Fruit fly (Drosophila melanogaster) whole organism, embryonic: ENCODE data around the gene CG5697.

ENCODE experiments used
- ATbp ChIP-seq: fragments of 200-800 bp; sonication (Bioruptor generic); optimal IDR thresholded peaks from 2 replicates; lab custom pipeline; 2017; ENCODE audit warnings: missing biosample characterization, mild to moderate bottlenecking, missing genetic modification characterization, missing genetic modification reagents
- Adf1 ChIP-seq: fragments of 200-800 bp; sonication (Bioruptor generic); IDR thresholded peaks from 2 replicates; pipeline ENCODE4 v1.3.6; 2022; ENCODE audit warnings: missing biosample characterization, missing genetic modification characterization
- CG10543 ChIP-seq: fragments of 200-800 bp; sonication (Bioruptor generic); optimal IDR thresholded peaks from 3 replicates; lab custom pipeline; 2017; ENCODE audit warnings: missing biosample characterization, mild to moderate bottlenecking, missing genetic modification characterization, moderate library complexity
- CG11456 ChIP-seq: fragments of 200-800 bp; sonication (Bioruptor generic); IDR thresholded peaks from 3 replicates; pipeline ENCODE4 v1.3.6; 2022; ENCODE audit warnings: missing biosample characterization, missing genetic modification characterization
- CG12744 ChIP-seq: fragments of 200-800 bp; sonication (Bioruptor generic); optimal IDR thresholded peaks from 2 replicates; lab custom pipeline; 2016; ENCODE audit warnings: missing biosample characterization, missing genetic modification characterization
- CG12769 ChIP-seq: fragments of 200-800 bp; sonication (Bioruptor generic); optimal IDR thresholded peaks from 2 replicates; lab custom pipeline; 2019; ENCODE audit warnings: missing biosample characterization, mild to moderate bottlenecking, missing genetic modification characterization, moderate library complexity
- CG13296 ChIP-seq: fragments of 200-800 bp; sonication (Bioruptor generic); optimal IDR thresholded peaks from 3 replicates; lab custom pipeline; 2018; ENCODE audit warnings: missing biosample characterization, mild to moderate bottlenecking, missing genetic modification characterization
- CG14710 ChIP-seq: fragments of 200-800 bp; sonication (Bioruptor generic); optimal IDR thresholded peaks from 3 replicates; lab custom pipeline; 2019; ENCODE audit warnings: missing biosample characterization, mild to moderate bottlenecking, missing genetic modification characterization, moderate library complexity
- CG15073 ChIP-seq: fragments of 200-800 bp; sonication (Bioruptor generic); optimal IDR thresholded peaks from 2 replicates; lab custom pipeline; 2016; ENCODE audit warnings: missing biosample characterization, missing genetic modification characterization
- CG15514 ChIP-seq: fragments of 200-800 bp; sonication (Bioruptor generic); optimal IDR thresholded peaks from 3 replicates; lab custom pipeline; 2017; ENCODE audit warnings: missing biosample characterization, missing genetic modification characterization, mild to moderate bottlenecking, moderate library complexity, missing genetic modification reagents
- CG17359 ChIP-seq: fragments of 200-800 bp; sonication (Bioruptor generic); optimal IDR thresholded peaks from 3 replicates; lab custom pipeline; 2018; ENCODE audit warnings: missing biosample characterization, mild to moderate bottlenecking, missing genetic modification characterization, moderate library complexity
- CG1792 ChIP-seq: fragments of 200-800 bp; sonication (Bioruptor generic); optimal IDR thresholded peaks from 2 replicates; lab custom pipeline; 2016; ENCODE audit warnings: missing biosample characterization, missing genetic modification characterization
- CG2678 ChIP-seq: fragments of 200-800 bp; sonication (Bioruptor generic); optimal IDR thresholded peaks from 3 replicates; lab custom pipeline; 2019; ENCODE audit warnings: missing biosample characterization, mild to moderate bottlenecking, missing genetic modification characterization, moderate library complexity
- CG32772 ChIP-seq: fragments of 200-800 bp; sonication (Bioruptor generic); IDR thresholded peaks from 2 replicates; pipeline ENCODE4 v1.3.6; 2022; ENCODE audit warnings: missing biosample characterization, missing genetic modification characterization
- CG3407 ChIP-seq: fragments of 200-800 bp; sonication (Bioruptor generic); optimal IDR thresholded peaks from 2 replicates; lab custom pipeline; 2018; ENCODE audit warnings: missing biosample characterization, mild to moderate bottlenecking, missing genetic modification characterization
- CG4854 ChIP-seq: fragments of 200-800 bp; sonication (Bioruptor generic); optimal IDR thresholded peaks from 2 replicates; lab custom pipeline; 2016; ENCODE audit warnings: missing biosample characterization, missing genetic modification characterization, inconsistent platforms
- CG7556 ChIP-seq: fragments of 200-800 bp; sonication (Bioruptor generic); optimal IDR thresholded peaks from 2 replicates; lab custom pipeline; 2017; ENCODE audit warnings: missing biosample characterization, mild to moderate bottlenecking, missing genetic modification characterization
- CG8281 ChIP-seq: fragments of 200-800 bp; sonication (Bioruptor generic); optimal IDR thresholded peaks from 2 replicates; lab custom pipeline; 2018; ENCODE audit warnings: missing biosample characterization, mild to moderate bottlenecking, missing genetic modification characterization, moderate library complexity
- CG8290 ChIP-seq, 3 experiments: fragments of 200-800 bp; sonication (Bioruptor generic); optimal IDR thresholded peaks; 2 replicates each; lab custom pipeline; 2016 to 2019; ENCODE audit warnings: missing biosample characterization in 3 of 3, missing genetic modification characterization in 3 of 3, mild to moderate bottlenecking in 2 of 3, moderate library complexity in 1 of 3
- CG9437 ChIP-seq: fragments of 200-800 bp; sonication (Bioruptor generic); optimal IDR thresholded peaks from 2 replicates; lab custom pipeline; 2018; ENCODE audit warnings: missing biosample characterization, mild to moderate bottlenecking, missing genetic modification characterization
- Dbx ChIP-seq: fragments of 200-800 bp; sonication (Bioruptor generic); IDR thresholded peaks from 3 replicates; pipeline ENCODE4 v1.3.6; 2022; ENCODE audit warnings: missing biosample characterization, missing genetic modification characterization
- Dek ChIP-seq: fragments of 200-800 bp; sonication (Bioruptor generic); optimal IDR thresholded peaks from 3 replicates; lab custom pipeline; 2019; ENCODE audit warnings: missing biosample characterization, mild to moderate bottlenecking, missing genetic modification characterization, moderate library complexity
- Dfd ChIP-seq, 2 experiments: fragments of >200 bp; optimal IDR thresholded peaks; 2 replicates each; lab custom pipeline; 2017; ENCODE audit warnings: missing biosample characterization in 2 of 2, missing genetic modification characterization in 2 of 2
- ERR ChIP-seq: fragments of 200-800 bp; sonication (Bioruptor generic); optimal IDR thresholded peaks from 2 replicates; lab custom pipeline; 2016; ENCODE audit warnings: missing biosample characterization, missing genetic modification characterization
- Ets97D ChIP-seq: fragments of 200-800 bp; sonication (Bioruptor generic); optimal IDR thresholded peaks from 3 replicates; lab custom pipeline; 2016; ENCODE audit warnings: missing biosample characterization, missing genetic modification characterization
- HHEX ChIP-seq: fragments of 200-800 bp; sonication (Bioruptor generic); optimal IDR thresholded peaks from 3 replicates; lab custom pipeline; 2017; ENCODE audit warnings: missing biosample characterization, mild to moderate bottlenecking, missing genetic modification characterization, missing genetic modification reagents
- HLH4C ChIP-seq: fragments of 200-800 bp; sonication (Bioruptor generic); IDR thresholded peaks from 3 replicates; pipeline ENCODE4 v1.3.6; 2022; ENCODE audit warnings: missing biosample characterization, missing genetic modification characterization; ENCODE audit not compliant: partially characterized antibody
- Hmr ChIP-seq: fragments of 200-800 bp; sonication (Bioruptor generic); optimal IDR thresholded peaks from 3 replicates; lab custom pipeline; 2017; ENCODE audit warnings: mild to moderate bottlenecking, missing biosample characterization, missing genetic modification reagents, missing genetic modification characterization
- Hmx ChIP-seq: fragments of 200-800 bp; sonication (Bioruptor generic); optimal IDR thresholded peaks from 2 replicates; lab custom pipeline; 2016; ENCODE audit warnings: missing biosample characterization, missing genetic modification characterization
- Lim3 ChIP-seq: fragments of 200-800 bp; sonication (Bioruptor generic); IDR thresholded peaks from 2 replicates; pipeline ENCODE4 v1.3.6; 2022; ENCODE audit warnings: missing biosample characterization, missing genetic modification characterization
- Med ChIP-seq: fragments of 200-800 bp; sonication (Bioruptor generic); peaks from one replicate; lab custom pipeline; 2016; ENCODE audit warnings: missing biosample characterization, missing genetic modification characterization, mild to moderate bottlenecking, inconsistent platforms, moderate library complexity
- NFAT ChIP-seq: fragments of 200-800 bp; sonication (Bioruptor generic); IDR thresholded peaks from 2 replicates; pipeline ENCODE4 v1.3.6; 2022; ENCODE audit warnings: missing biosample characterization, missing genetic modification characterization
- Taf1 ChIP-seq: fragments of 200-800 bp; sonication (Bioruptor generic); IDR thresholded peaks from 2 replicates; pipeline ENCODE4 v1.3.6; 2022; ENCODE audit warnings: missing biosample characterization, missing genetic modification characterization
- ap ChIP-seq: fragments of 200-800 bp; sonication (Bioruptor generic); IDR thresholded peaks from 2 replicates; pipeline ENCODE4 v1.3.6; 2022; ENCODE audit warnings: missing biosample characterization, missing genetic modification characterization
- ci ChIP-seq: fragments of 200-800 bp; sonication (Bioruptor generic); IDR thresholded peaks from 3 replicates; pipeline ENCODE4 v1.3.6; 2022; ENCODE audit warnings: missing biosample characterization, missing genetic modification characterization
- cwo ChIP-seq: fragments of 200-800 bp; sonication (Bioruptor generic); optimal IDR thresholded peaks from 3 replicates; lab custom pipeline; 2017; ENCODE audit warnings: missing biosample characterization, missing genetic modification characterization, mild to moderate bottlenecking, moderate library complexity, missing genetic modification reagents
- da ChIP-seq: fragments of 200-800 bp; sonication (Bioruptor generic); optimal IDR thresholded peaks from 2 replicates; lab custom pipeline; 2016; ENCODE audit warnings: missing biosample characterization, missing genetic modification characterization
- esg ChIP-seq: fragments of 200-800 bp; sonication (Bioruptor generic); conservative IDR thresholded peaks from 2 replicates; pipeline ENCODE4 v1.3.6; 2022; ENCODE audit warnings: missing biosample characterization, missing genetic modification characterization
- fd102C ChIP-seq: fragments of 200-800 bp; sonication (Bioruptor generic); optimal IDR thresholded peaks from 2 replicates; lab custom pipeline; 2018; ENCODE audit warnings: missing biosample characterization, mild to moderate bottlenecking, missing genetic modification characterization, moderate library complexity
- gcm ChIP-seq: fragments of 200-800 bp; sonication (Bioruptor generic); optimal IDR thresholded peaks from 2 replicates; lab custom pipeline; 2019; ENCODE audit warnings: missing biosample characterization, mild to moderate bottlenecking, missing genetic modification characterization, moderate library complexity
- gcm2 ChIP-seq: fragments of 200-800 bp; sonication (Bioruptor generic); optimal IDR thresholded peaks from 2 replicates; lab custom pipeline; 2016; ENCODE audit warnings: missing biosample characterization, missing genetic modification characterization
- kah ChIP-seq: fragments of 200-800 bp; sonication (Bioruptor generic); optimal IDR thresholded peaks from 2 replicates; lab custom pipeline; 2018; ENCODE audit warnings: missing biosample characterization, mild to moderate bottlenecking, missing genetic modification characterization
- ken ChIP-seq: fragments of 200-800 bp; sonication (Bioruptor generic); IDR thresholded peaks from 3 replicates; pipeline ENCODE4 v1.3.6; 2022; ENCODE audit warnings: missing biosample characterization, missing genetic modification characterization
- nerfin-1 ChIP-seq: fragments of 200-800 bp; sonication (Bioruptor generic); optimal IDR thresholded peaks from 3 replicates; lab custom pipeline; 2019; ENCODE audit warnings: missing biosample characterization, mild to moderate bottlenecking, missing genetic modification characterization, moderate library complexity
- nerfin-2 ChIP-seq: fragments of 200-800 bp; sonication (Bioruptor generic); IDR thresholded peaks from 2 replicates; pipeline ENCODE4 v1.3.6; 2022; ENCODE audit warnings: missing biosample characterization, missing genetic modification characterization; ENCODE audit not compliant: partially characterized antibody
- peb ChIP-seq: fragments of 200-800 bp; sonication (Bioruptor generic); IDR thresholded peaks from 2 replicates; pipeline ENCODE4 v1.3.6; 2022; ENCODE audit warnings: missing biosample characterization, missing genetic modification characterization
- seq ChIP-seq: fragments of 200-800 bp; sonication (Bioruptor generic); IDR thresholded peaks from 2 replicates; pipeline ENCODE4 v1.3.6; 2022; ENCODE audit warnings: missing biosample characterization, missing genetic modification characterization
- sqz ChIP-seq: fragments of 200-800 bp; sonication (Bioruptor generic); optimal IDR thresholded peaks from 3 replicates; lab custom pipeline; 2018; ENCODE audit warnings: missing biosample characterization, mild to moderate bottlenecking, missing genetic modification characterization
- tna ChIP-seq: fragments of 200-800 bp; sonication (Bioruptor generic); IDR thresholded peaks from 2 replicates; pipeline ENCODE4 v1.3.6; 2022; ENCODE audit warnings: missing biosample characterization, missing genetic modification characterization; ENCODE audit not compliant: partially characterized antibody
- z ChIP-seq: fragments of 200-800 bp; sonication (Bioruptor generic); IDR thresholded peaks from 3 replicates; pipeline ENCODE4 v1.3.6; 2022; ENCODE audit warnings: missing biosample characterization, missing genetic modification characterization

Gene CG5697

dm6 chr3R:21015636-21016035, at the start of gene CG5697:
CG5697 (plus strand) TSS chr3R:21015949.
- TF ChIP-seq z (GFP tag; lab: Robert Waterston, UW): no peak
- TF ChIP-seq CG32772 (GFP tag; lab: Robert Waterston, UW): no peak
- TF ChIP-seq Dbx (GFP tag; lab: Robert Waterston, UW): no peak
- no peak for TF ChIP-seq Ets97D
- peak; percentile 24 for TF ChIP-seq CG2678 (tag; lab: Kevin White, UChicago)
- TF ChIP-seq CG14710: no peak
- TF ChIP-seq CG7556 (GFP tag; lab: Kevin White, UChicago): no peak
- TF ChIP-seq tna (GFP tag; lab: Robert Waterston, UW): no peak
- no peak for TF ChIP-seq gcm
- no peak for TF ChIP-seq Lim3 (GFP tag; lab: Robert Waterston, UW)
- no peak for TF ChIP-seq cwo (GFP tag; lab: Kevin White, UChicago)
- TF ChIP-seq CG11456 (GFP tag; lab: Robert Waterston, UW): 0 out of 3 replicates have a peak, but pooled peaks have one; percentile 27
- TF ChIP-seq Taf1: no peak
- TF ChIP-seq CG13296 (GFP tag; lab: Kevin White, UChicago): peak; percentile 26
- no peak for TF ChIP-seq CG8281 (tag; lab: Kevin White, UChicago)
- TF ChIP-seq Hmx: no peak
- no peak for TF ChIP-seq CG17359 (tag; lab: Kevin White, UChicago)
- peak; percentile 21 for TF ChIP-seq Hmr
- peak; percentile 68 for TF ChIP-seq Med (GFP tag; lab: Kevin White, UChicago)
- no peak for TF ChIP-seq CG4854 (GFP tag; lab: Kevin White, UChicago)
- TF ChIP-seq sqz (GFP tag; lab: Kevin White, UChicago): no peak
- no peak for TF ChIP-seq HHEX (GFP tag; lab: Kevin White, UChicago)
- 0 out of 2 replicates have a peak, but pooled peaks have one; percentile 30 for TF ChIP-seq Adf1
- TF ChIP-seq gcm2 (GFP tag; lab: Kevin White, UChicago): no peak
- 0 out of 2 replicates have a peak, but pooled peaks have one; percentile 2 for TF ChIP-seq ap (GFP tag; lab: Robert Waterston, UW)
- no peak for TF ChIP-seq Dfd (GFP tag; optimal IDR thresholded peaks at IDR 0.05; lab: Kevin White, UChicago)
- peak; percentile 32 for TF ChIP-seq ATbp (GFP tag; lab: Kevin White, UChicago)
- TF ChIP-seq CG12744 (GFP tag; lab: Kevin White, UChicago): no peak
- no peak for TF ChIP-seq CG1792 (GFP tag; lab: Kevin White, UChicago)
- TF ChIP-seq peb (GFP tag; lab: Robert Waterston, UW): no peak
- TF ChIP-seq ci (GFP tag; lab: Robert Waterston, UW): peak; percentile 56; the same call in 1 of the 3 replicates
- no peak for TF ChIP-seq CG15073 (GFP tag; lab: Kevin White, UChicago)
- TF ChIP-seq nerfin-2 (GFP tag; lab: Robert Waterston, UW): no peak
- no peak for TF ChIP-seq ken (GFP tag; lab: Robert Waterston, UW)
- TF ChIP-seq kah (GFP tag; lab: Kevin White, UChicago): no peak
- 0 out of 2 replicates have a peak, but pooled peaks have one; percentile 20 for TF ChIP-seq NFAT (GFP tag; lab: Robert Waterston, UW)
- no peak for TF ChIP-seq CG9437 (GFP tag; lab: Kevin White, UChicago)
- no peak for TF ChIP-seq nerfin-1 (tag; lab: Kevin White, UChicago)
- TF ChIP-seq seq (GFP tag; lab: Robert Waterston, UW): peak; percentile 32; the same call in 1 of the 2 replicates
- no peak for TF ChIP-seq HLH4C (GFP tag; lab: Robert Waterston, UW)
- no peak for TF ChIP-seq Dek (tag; lab: Kevin White, UChicago)
- TF ChIP-seq da (GFP tag; lab: Kevin White, UChicago): no peak
- no peak for TF ChIP-seq fd102C (GFP tag; lab: Kevin White, UChicago)
- TF ChIP-seq esg (GFP tag; lab: Robert Waterston, UW): no peak
- no peak for TF ChIP-seq CG8290 (GFP tag; optimal IDR thresholded peaks at IDR 0.05; lab: Kevin White, UChicago)
- TF ChIP-seq CG8290 (tag; optimal IDR thresholded peaks at IDR 0.05; lab: Kevin White, UChicago): peak in 1 of 2 experiments; percentile 12
- TF ChIP-seq CG10543 (GFP tag; lab: Kevin White, UChicago): peak; percentile 46
- TF ChIP-seq ERR (GFP tag; lab: Kevin White, UChicago): no peak
- TF ChIP-seq CG12769 (tag; lab: Kevin White, UChicago): peak; percentile 31
- no peak for TF ChIP-seq CG3407 (GFP tag; lab: Kevin White, UChicago)
- peak; percentile 28 for TF ChIP-seq CG15514 (GFP tag; lab: Kevin White, UChicago)
